Fruit fly (Drosophila melanogaster) whole organism, embryonic: ENCODE data around the gene Bub1.
A peak's percentile ranks its signal among the peaks of the same experiment; 100 is the strongest.

Source experiments
- Med ChIP-seq: fragments of 200-800 bp; sonication (Bioruptor generic); peaks from one replicate; lab custom pipeline; 2016; ENCODE audit warnings: missing biosample characterization, missing genetic modification characterization, mild to moderate bottlenecking, inconsistent platforms, moderate library complexity
- YL-1 ChIP-seq: fragments of 200-800 bp; sonication (Bioruptor generic); optimal IDR thresholded peaks from 3 replicates; lab custom pipeline; 2017; ENCODE audit warnings: missing biosample characterization, mild to moderate bottlenecking, missing genetic modification characterization
- eve ChIP-seq, 2 experiments: fragments of >200 bp; optimal IDR thresholded peaks; 2 replicates each; lab custom pipeline; 2017; ENCODE audit warnings: missing biosample characterization in 2 of 2, missing genetic modification characterization in 2 of 2
- vfl ChIP-seq: fragments of 200-800 bp; sonication (Bioruptor generic); optimal IDR thresholded peaks from 2 replicates; lab custom pipeline; 2016; ENCODE audit warnings: missing biosample characterization, missing genetic modification characterization

- TF ChIP-seq eve (GFP tag; optimal IDR thresholded peaks at IDR 0.05; lab: Kevin White, UChicago) (no peak), vfl (GFP tag; lab: Kevin White, UChicago) (no peak), YL-1 (GFP tag; lab: Kevin White, UChicago) (no peak), Med (GFP tag; lab: Kevin White, UChicago) (peak; percentile 86)
Observed at dm6 chr2L:5261223-5261984, 17.3 kb upstream of the Bub1 start.
